Worm (Caenorhabditis elegans): ENCODE data around the gene pnn-1.

pnn-1 gene

ce11 chrV:13011904-13012303 is 41.0 kb downstream of the pnn-1 start:
- TF ChIP-seq elt-2 (tag; optimal IDR thresholded peaks at IDR 0.05) (peak; percentile 63), eyg-1 (tag; optimal IDR thresholded peaks at IDR 0.05) (no peak), che-1 (tag; optimal IDR thresholded peaks at IDR 0.05) (no peak), elt-4 (tag; optimal IDR thresholded peaks at IDR 0.05) (no peak), K02D7.2 (tag; optimal IDR thresholded peaks at IDR 0.05) (no peak), unc-55 (GFP tag; optimal IDR thresholded peaks at IDR 0.05) (no peak), ama-1 (optimal IDR thresholded peaks at IDR 0.05) (no peak)

ce11 chrV:13013158-13013557 is 42.2 kb downstream of the pnn-1 start, which contains the start of gene try-10:
TSS of gene try-10 (minus strand) at chrV:13013258.
- TF ChIP-seq ceh-22 (tag; optimal IDR thresholded peaks at IDR 0.05): no peak
- TF ChIP-seq hlh-13 (GFP tag; optimal IDR thresholded peaks at IDR 0.05): no peak
- no peak for TF ChIP-seq mec-3 (tag; optimal IDR thresholded peaks at IDR 0.05; ENCODE audit: borderline replicate concordance)
- no peak for TF ChIP-seq hlh-30 (tag; optimal IDR thresholded peaks at IDR 0.05; ENCODE audit: insufficient read depth)
- TF ChIP-seq zip-5 (tag; optimal IDR thresholded peaks at IDR 0.05): no peak
- no peak for TF ChIP-seq fkh-6 (tag; optimal IDR thresholded peaks at IDR 0.05)
- TF ChIP-seq che-1 (tag; optimal IDR thresholded peaks at IDR 0.05): no peak
- no peak for TF ChIP-seq odd-2 (tag; optimal IDR thresholded peaks at IDR 0.05)

ce11 chrV:13013844-13014243 is 42.9 kb downstream of the pnn-1 start, which contains the start of gene F15B9.6:
TSS of gene F15B9.6 (plus strand) at chrV:13014144.
- TF ChIP-seq unc-42 (tag; optimal IDR thresholded peaks at IDR 0.05) (no peak), npax-4 (tag; optimal IDR thresholded peaks at IDR 0.05) (no peak), pqm-1 (tag; optimal IDR thresholded peaks at IDR 0.05) (no peak), tbx-7 (tag; optimal IDR thresholded peaks at IDR 0.05) (no peak), odd-2 (tag; optimal IDR thresholded peaks at IDR 0.05) (no peak), ttx-3 (tag; optimal IDR thresholded peaks at IDR 0.05) (no peak), hlh-6 (tag; optimal IDR thresholded peaks at IDR 0.05) (no peak), hlh-13 (GFP tag; optimal IDR thresholded peaks at IDR 0.05) (no peak), K09A11.1 (tag; optimal IDR thresholded peaks at IDR 0.05; ENCODE audit: insufficient read depth) (no peak), unc-55 (GFP tag; optimal IDR thresholded peaks at IDR 0.05) (no peak), hlh-8 (tag; optimal IDR thresholded peaks at IDR 0.05) (no peak), ceh-48 (tag; optimal IDR thresholded peaks at IDR 0.05) (no peak), ceh-14 (tag; optimal IDR thresholded peaks at IDR 0.05) (no peak), mec-3 (tag; optimal IDR thresholded peaks at IDR 0.05; ENCODE audit: borderline replicate concordance) (no peak), lim-6 (tag; optimal IDR thresholded peaks at IDR 0.05) (no peak)

ce11 chrV:13018233-13018632 is 47.3 kb downstream of the pnn-1 start:
- peak; percentile 33 for TF ChIP-seq nfya-1 (tag; optimal IDR thresholded peaks at IDR 0.05)
- TF ChIP-seq tbx-2 (tag; optimal IDR thresholded peaks at IDR 0.05): no peak
- no peak for TF ChIP-seq mec-3 (tag; optimal IDR thresholded peaks at IDR 0.05; ENCODE audit: borderline replicate concordance)
- peak; percentile 31 for TF ChIP-seq unc-42 (tag; optimal IDR thresholded peaks at IDR 0.05)
- no peak for TF ChIP-seq lim-6 (tag; optimal IDR thresholded peaks at IDR 0.05)
- TF ChIP-seq K02D7.2 (tag; optimal IDR thresholded peaks at IDR 0.05): no peak

ce11 chrV:13018761-13019160 is 47.9 kb downstream of the pnn-1 start, which contains the start of gene fmi-1:
TSS of gene fmi-1 (plus strand) at chrV:13019061.
- TF ChIP-seq ceh-22 (tag; optimal IDR thresholded peaks at IDR 0.05) (no peak), C38D4.7 (GFP tag; optimal IDR thresholded peaks at IDR 0.05) (no peak), pha-2 (tag; optimal IDR thresholded peaks at IDR 0.05) (no peak), nfya-1 (tag; optimal IDR thresholded peaks at IDR 0.05) (no peak), elt-2 (tag; optimal IDR thresholded peaks at IDR 0.05) (no peak), fax-1 (tag; optimal IDR thresholded peaks at IDR 0.05) (no peak), fkh-10 (GFP tag; optimal IDR thresholded peaks at IDR 0.05) (no peak), pqm-1 (tag; optimal IDR thresholded peaks at IDR 0.05) (no peak), madf-2 (tag; optimal IDR thresholded peaks at IDR 0.05) (no peak), hlh-13 (GFP tag; optimal IDR thresholded peaks at IDR 0.05) (no peak), tbx-2 (tag; optimal IDR thresholded peaks at IDR 0.05) (no peak), zip-5 (tag; optimal IDR thresholded peaks at IDR 0.05) (no peak), syd-9 (tag; optimal IDR thresholded peaks at IDR 0.05) (no peak)
